Worm (Caenorhabditis elegans): ENCODE results near the gene K11H12.9.

- TF ChIP-seq nhr-6 (tag; optimal IDR thresholded peaks at IDR 0.05) = no peak
- no peak for TF ChIP-seq nhr-11 (tag; optimal IDR thresholded peaks at IDR 0.05)
- TF ChIP-seq lin-39 (tag; optimal IDR thresholded peaks at IDR 0.05) = no peak
- TF ChIP-seq R02D3.7 (tag; optimal IDR thresholded peaks at IDR 0.05) = no peak
- no peak for TF ChIP-seq egl-27 (tag; optimal IDR thresholded peaks at IDR 0.05)
- TF ChIP-seq snpc-4 (tag; optimal IDR thresholded peaks at IDR 0.05) = no peak
- no peak for TF ChIP-seq nhr-77 (tag; optimal IDR thresholded peaks at IDR 0.05)
- no peak for TF ChIP-seq ama-1 (optimal IDR thresholded peaks at IDR 0.05)
Measured at ce11 chrIV:619766-620165, 29.7 kb upstream of the K11H12.9 start.
